Fruit fly (Drosophila melanogaster): ENCODE data around the gene VhaPPA1-1.

VhaPPA1-1 gene

dm6 chr3R:14917927-14918829 is 14.3 kb upstream of the VhaPPA1-1 start, which contains the start of gene Sdr (continued):
- TF ChIP-seq CG6808 (GFP tag; optimal IDR thresholded peaks at IDR 0.05) (peak; percentile 66), CG8119 (GFP tag; IDR thresholded peaks at IDR 0.05) (0 out of 3 replicates have a peak, but pooled peaks have one; percentile 27), ss (GFP tag; optimal IDR thresholded peaks at IDR 0.05) (peak; percentile 30 to 54), Sox14 (GFP tag; optimal IDR thresholded peaks at IDR 0.05) (peak; percentile 31), dac (GFP tag; optimal IDR thresholded peaks at IDR 0.05) (no peak), Ets21C (GFP tag; optimal IDR thresholded peaks at IDR 0.05) (peak; percentile 15), CG9139 (GFP tag; optimal IDR thresholded peaks at IDR 0.05) (no peak), esn (GFP tag; optimal IDR thresholded peaks at IDR 0.05) (peak; percentile 53), svp (GFP tag) (peak; percentile 92), acj6 (GFP tag; optimal IDR thresholded peaks at IDR 0.05) (peak; percentile 2), CG11762 (GFP tag; optimal IDR thresholded peaks at IDR 0.05; ENCODE audit: insufficient read depth) (peak; percentile 44), CG10669 (GFP tag; optimal IDR thresholded peaks at IDR 0.05) (peak; percentile 61), CG6163 (GFP tag; IDR thresholded peaks at IDR 0.05) (no peak; the same call in 1 of the 3 replicates), topi (GFP tag; optimal IDR thresholded peaks at IDR 0.05) (peak; percentile 73), CG8632 (GFP tag; optimal IDR thresholded peaks at IDR 0.05) (peak; percentile 49), CG8319 (GFP tag; optimal IDR thresholded peaks at IDR 0.05) (no peak), salr (GFP tag; optimal IDR thresholded peaks at IDR 0.05) (peak in 1 of 2 experiments; percentile 32)

dm6 chr3R:14912449-14912987 is 8.7 kb upstream of the VhaPPA1-1 start:
- TF ChIP-seq CG9139 (GFP tag; optimal IDR thresholded peaks at IDR 0.05), result no peak
- TF ChIP-seq CG10669 (GFP tag; optimal IDR thresholded peaks at IDR 0.05), result no peak
- no peak for TF ChIP-seq Ets96B (tag; optimal IDR thresholded peaks at IDR 0.05)
- TF ChIP-seq CG15336 (GFP tag; IDR thresholded peaks at IDR 0.05), result no peak
- TF ChIP-seq spab (GFP tag; optimal IDR thresholded peaks at IDR 0.05), result no peak
- TF ChIP-seq svp (GFP tag), result no peak
- TF ChIP-seq CG11294 (GFP tag; IDR thresholded peaks at IDR 0.05), result no peak
- no peak for TF ChIP-seq CG31627 (GFP tag; optimal IDR thresholded peaks at IDR 0.05)
- TF ChIP-seq CG11902 (GFP tag; optimal IDR thresholded peaks at IDR 0.05), result no peak
- TF ChIP-seq CG34406 (GFP tag; optimal IDR thresholded peaks at IDR 0.05), result no peak
- TF ChIP-seq Gug (GFP tag; IDR thresholded peaks at IDR 0.05), result no peak
- no peak for TF ChIP-seq ss (GFP tag; optimal IDR thresholded peaks at IDR 0.05)
- TF ChIP-seq fkh (GFP tag; optimal IDR thresholded peaks at IDR 0.05), result no peak
- TF ChIP-seq net (GFP tag; optimal IDR thresholded peaks at IDR 0.05), result no peak
- no peak for TF ChIP-seq CG6792 (GFP tag; optimal IDR thresholded peaks at IDR 0.05)
- TF ChIP-seq vri (GFP tag; optimal IDR thresholded peaks at IDR 0.05), result no peak
- no peak for TF ChIP-seq cyc (GFP tag; optimal IDR thresholded peaks at IDR 0.05)
- no peak for TF ChIP-seq Sox15 (GFP tag; optimal IDR thresholded peaks at IDR 0.05)

- TF ChIP-seq Eip78C (GFP tag) (peak; percentile 58), dac (GFP tag; optimal IDR thresholded peaks at IDR 0.05) (no peak), CG10631 (GFP tag; optimal IDR thresholded peaks at IDR 0.05) (no peak), spab (GFP tag; optimal IDR thresholded peaks at IDR 0.05) (no peak), Sox15 (GFP tag; optimal IDR thresholded peaks at IDR 0.05) (no peak), CG6276 (GFP tag; optimal IDR thresholded peaks at IDR 0.05) (no peak), Hr4 (GFP tag; optimal IDR thresholded peaks at IDR 0.05) (no peak), CG11294 (GFP tag; IDR thresholded peaks at IDR 0.05) (no peak), Hr38 (GFP tag; optimal IDR thresholded peaks at IDR 0.05) (no peak), esn (GFP tag; optimal IDR thresholded peaks at IDR 0.05) (no peak), Eip75B (GFP tag; optimal IDR thresholded peaks at IDR 0.05) (no peak), CG3032 (tag; optimal IDR thresholded peaks at IDR 0.05) (no peak), Smox (GFP tag; optimal IDR thresholded peaks at IDR 0.05) (no peak), CG8119 (GFP tag; IDR thresholded peaks at IDR 0.05) (no peak), eg (GFP tag; IDR thresholded peaks at IDR 0.05) (no peak), CG11902 (GFP tag; optimal IDR thresholded peaks at IDR 0.05) (no peak), net (GFP tag; optimal IDR thresholded peaks at IDR 0.05) (no peak), ss (GFP tag; optimal IDR thresholded peaks at IDR 0.05) (no peak), CG11762 (GFP tag; optimal IDR thresholded peaks at IDR 0.05; ENCODE audit: insufficient read depth) (no peak), Gug (GFP tag; IDR thresholded peaks at IDR 0.05) (no peak), topi (GFP tag; optimal IDR thresholded peaks at IDR 0.05) (no peak), CG15336 (GFP tag; IDR thresholded peaks at IDR 0.05) (no peak), achi (GFP tag; optimal IDR thresholded peaks at IDR 0.05) (peak; percentile 98), dsx (GFP tag; optimal IDR thresholded peaks at IDR 0.05; ENCODE audit: poor library complexity, severe bottlenecking) (no peak)
Observed at dm6 chr3R:14901408-14902352, 2.2 kb downstream of the VhaPPA1-1 start, which contains the start of gene RpS5b. Gene RpS5b, minus strand, starts transcription at chr3R:14901563.

Data from whole organism, prepupa.